Worm (Caenorhabditis elegans): Measurements from ENCODE around the gene mbk-1.

DNA sequence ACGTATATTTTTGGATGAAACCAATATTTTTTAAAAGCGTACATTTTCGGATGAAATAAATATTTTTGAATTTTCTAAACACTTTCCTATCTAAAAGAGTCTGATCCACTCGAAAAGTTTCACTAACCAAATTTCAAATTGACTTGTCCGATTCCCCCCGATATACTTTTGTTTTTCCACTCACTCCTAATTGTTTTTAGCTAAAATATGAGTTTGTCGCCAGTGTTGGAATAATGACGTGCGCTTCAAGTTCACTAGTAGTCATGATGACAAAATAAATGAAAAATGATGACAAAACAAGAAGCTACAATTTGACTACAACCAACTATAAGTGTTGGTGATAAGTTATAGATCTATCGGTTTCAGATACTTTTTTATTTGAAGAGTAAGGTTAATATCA is 15.5 kb downstream of the mbk-1 start:
- no peak for TF ChIP-seq snpc-4 (tag; optimal IDR thresholded peaks at IDR 0.05)
- TF ChIP-seq skn-1 (tag; optimal IDR thresholded peaks at IDR 0.05): peak; percentile 23
- no peak for TF ChIP-seq nhr-77 (tag; optimal IDR thresholded peaks at IDR 0.05)
- TF ChIP-seq fkh-10 (GFP tag; optimal IDR thresholded peaks at IDR 0.05): no peak
- no peak for TF ChIP-seq egl-27 (tag; optimal IDR thresholded peaks at IDR 0.05)
- TF ChIP-seq ceh-90 (tag; optimal IDR thresholded peaks at IDR 0.05): no peak
- TF ChIP-seq C16A3.4 (tag; optimal IDR thresholded peaks at IDR 0.05): no peak
- TF ChIP-seq nhr-11 (tag; optimal IDR thresholded peaks at IDR 0.05): no peak
- TF ChIP-seq sup-37 (GFP tag; optimal IDR thresholded peaks at IDR 0.05): no peak
- TF ChIP-seq unc-62 (GFP tag; optimal IDR thresholded peaks at IDR 0.05): no peak
- no peak for TF ChIP-seq nhr-28 (tag; optimal IDR thresholded peaks at IDR 0.05)
- TF ChIP-seq hpl-2 (GFP tag; optimal IDR thresholded peaks at IDR 0.05): no peak
